Worm (Caenorhabditis elegans): ENCODE results near the gene clec-187.

ce11 chrIV:12869812-12870211 is 1.5 kb downstream of the clec-187 start:
- TF ChIP-seq ets-5 (GFP tag; IDR thresholded peaks at IDR 0.05) = no peak
- no peak for TF ChIP-seq elt-2 (tag; optimal IDR thresholded peaks at IDR 0.05)
- no peak for TF ChIP-seq ama-1 (optimal IDR thresholded peaks at IDR 0.05)
- TF ChIP-seq elt-3 (tag; optimal IDR thresholded peaks at IDR 0.05) = no peak
- no peak for TF ChIP-seq ceh-82 (tag; optimal IDR thresholded peaks at IDR 0.05)
- no peak for TF ChIP-seq nhr-76 (tag; optimal IDR thresholded peaks at IDR 0.05)
- no peak for TF ChIP-seq aly-2 (tag; optimal IDR thresholded peaks at IDR 0.05)
- no peak for TF ChIP-seq mef-2 (tag; optimal IDR thresholded peaks at IDR 0.05)
- no peak for TF ChIP-seq unc-98 (GFP tag; IDR thresholded peaks at IDR 0.05)
- TF ChIP-seq nhr-19 (GFP tag; conservative IDR thresholded peaks at IDR 0.05) = no peak
- no peak for TF ChIP-seq fos-1 (tag; optimal IDR thresholded peaks at IDR 0.05)
- TF ChIP-seq nhr-28 (tag; optimal IDR thresholded peaks at IDR 0.05) = no peak
- TF ChIP-seq lsy-2 (tag; optimal IDR thresholded peaks at IDR 0.05) = no peak
